Worm (Caenorhabditis elegans): ENCODE measurements around the gene gipc-1.

- TF ChIP-seq flt-1 (GFP tag; IDR thresholded peaks at IDR 0.05) (no peak), ztf-29 (GFP tag; IDR thresholded peaks at IDR 0.05) (no peak), ref-1 (GFP tag; conservative IDR thresholded peaks at IDR 0.05) (no peak), ztf-23 (GFP tag; IDR thresholded peaks at IDR 0.05) (no peak), cog-1 (tag; optimal IDR thresholded peaks at IDR 0.05) (no peak)
Observed at ce11 chrIII:4893540-4893939, 23.0 kb downstream of the gipc-1 start, which contains the start of gene F26F4.6.
